Fruit fly (Drosophila melanogaster): ENCODE data around the gene CG3823.

Gene CG3823

DNA sequence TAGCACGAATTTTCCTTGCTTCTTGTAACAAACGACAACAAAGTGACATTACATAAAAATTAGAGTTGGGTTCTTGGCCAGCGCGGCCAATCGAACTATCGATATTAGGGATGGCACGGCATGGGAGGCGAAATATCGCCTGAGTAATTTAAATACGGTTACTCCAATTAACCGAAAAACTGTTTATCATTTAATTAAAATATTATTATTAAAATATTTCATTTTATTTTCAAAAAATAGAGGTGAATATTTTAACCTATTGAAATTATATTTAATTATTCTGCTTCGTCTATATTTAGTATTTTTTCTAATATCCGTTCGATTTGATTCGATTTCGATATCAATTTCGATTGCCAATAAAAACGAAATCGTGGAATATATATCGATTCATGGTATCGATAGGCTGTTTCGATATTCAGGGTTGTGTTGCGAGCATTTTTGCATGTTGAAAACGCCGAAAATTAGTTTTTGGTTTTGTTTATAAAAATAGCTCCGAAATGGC is 48.3 kb upstream of the CG3823 start, which contains the start of the genes Rbcn-3A and Spx (continued):
- TF ChIP-seq CG6854 (GFP tag; optimal IDR thresholded peaks at IDR 0.05) (no peak), prd (optimal IDR thresholded peaks at IDR 0.05) (no peak), prd (GFP tag; IDR thresholded peaks at IDR 0.05) (peak; percentile 41; the same call in 1 of the 3 replicates), CG7556 (GFP tag; optimal IDR thresholded peaks at IDR 0.05) (peak; percentile 1), CG43689 (GFP tag; IDR thresholded peaks at IDR 0.05) (no peak), CG17912 (GFP tag; optimal IDR thresholded peaks at IDR 0.05) (no peak), CG6683 (GFP tag; optimal IDR thresholded peaks at IDR 0.05) (no peak), toy (GFP tag; IDR thresholded peaks at IDR 0.05) (no peak), peb (GFP tag; IDR thresholded peaks at IDR 0.05) (no peak), seq (GFP tag; IDR thresholded peaks at IDR 0.05) (no peak), CG9797 (GFP tag; optimal IDR thresholded peaks at IDR 0.05) (peak; percentile 43), E2f2 (GFP tag; IDR thresholded peaks at IDR 0.05) (peak; percentile 34; the same call in 1 of the 2 replicates), CG1024 (GFP tag; IDR thresholded peaks at IDR 0.05) (no peak), dmrt11E (tag; optimal IDR thresholded peaks at IDR 0.05) (peak; percentile 50), Hr78 (GFP tag; optimal IDR thresholded peaks at IDR 0.05) (no peak), sim (GFP tag; IDR thresholded peaks at IDR 0.05) (no peak), CG10274 (GFP tag; optimal IDR thresholded peaks at IDR 0.05) (no peak), CG17612 (GFP tag; IDR thresholded peaks at IDR 0.05) (no peak), ham (GFP tag; IDR thresholded peaks at IDR 0.05) (no peak), CG11085 (GFP tag; IDR thresholded peaks at IDR 0.05) (no peak), corto (GFP tag; optimal IDR thresholded peaks at IDR 0.05) (no peak), Eip74EF (GFP tag; optimal IDR thresholded peaks at IDR 0.05) (no peak), ken (GFP tag; IDR thresholded peaks at IDR 0.05) (no peak), CG4282 (GFP tag; optimal IDR thresholded peaks at IDR 0.05) (no peak), CG1832 (GFP tag; optimal IDR thresholded peaks at IDR 0.05) (no peak), CrebB (tag; optimal IDR thresholded peaks at IDR 0.05) (no peak), CG7963 (GFP tag; IDR thresholded peaks at IDR 0.05; ENCODE audit: partially characterized antibody) (peak; percentile 83), CG5245 (GFP tag; optimal IDR thresholded peaks at IDR 0.05) (no peak), gcm2 (GFP tag; optimal IDR thresholded peaks at IDR 0.05) (no peak), Antp (GFP tag; optimal IDR thresholded peaks at IDR 0.05) (no peak), klu (GFP tag; IDR thresholded peaks at IDR 0.05) (no peak), CG13775 (GFP tag; optimal IDR thresholded peaks at IDR 0.05) (peak; percentile 32), onecut (GFP tag; IDR thresholded peaks at IDR 0.05) (no peak), bowl (GFP tag; IDR thresholded peaks at IDR 0.05) (no peak), CG11504 (tag; optimal IDR thresholded peaks at IDR 0.05) (peak; percentile 24), CG10462 (GFP tag; optimal IDR thresholded peaks at IDR 0.05) (no peak), wdn (GFP tag; IDR thresholded peaks at IDR 0.05) (no peak), CG18599 (GFP tag; optimal IDR thresholded peaks at IDR 0.05) (peak; percentile 35), HHEX (GFP tag; optimal IDR thresholded peaks at IDR 0.05) (no peak), lab (GFP tag; optimal IDR thresholded peaks at IDR 0.05) (peak; percentile 34), CG8359 (GFP tag; optimal IDR thresholded peaks at IDR 0.05; ENCODE audit: borderline replicate concordance) (no peak), CG8924 (tag; optimal IDR thresholded peaks at IDR 0.05) (peak; percentile 52), Tbp (GFP tag; optimal IDR thresholded peaks at IDR 0.05) (no peak), lola (GFP tag; optimal IDR thresholded peaks at IDR 0.05) (peak in 1 of 3 experiments; percentile 32), zen (tag; optimal IDR thresholded peaks at IDR 0.05) (no peak), gro (GFP tag; optimal IDR thresholded peaks at IDR 0.05) (no peak), mirr (GFP tag; optimal IDR thresholded peaks at IDR 0.05) (no peak), hkb (optimal IDR thresholded peaks at IDR 0.05) (no peak), hkb (GFP tag; IDR thresholded peaks at IDR 0.05) (no peak), B-H2 (GFP tag; optimal IDR thresholded peaks at IDR 0.05) (peak; percentile 6), Hr3 (GFP tag; optimal IDR thresholded peaks at IDR 0.05) (peak; percentile 45)

Data from whole organism, embryonic.